Fruit fly (Drosophila melanogaster) whole organism, embryonic: Measurements from ENCODE around the gene CG32713.

Experiments used
- ATbp ChIP-seq: fragments of 200-800 bp; sonication (Bioruptor generic); optimal IDR thresholded peaks from 2 replicates; lab custom pipeline; 2017; ENCODE audit warnings: missing biosample characterization, mild to moderate bottlenecking, missing genetic modification characterization, missing genetic modification reagents
- Antp ChIP-seq: fragments of 200-800 bp; sonication (Bioruptor generic); optimal IDR thresholded peaks from 3 replicates; lab custom pipeline; 2016; ENCODE audit warnings: missing biosample characterization, missing genetic modification characterization
- Atf-2 ChIP-seq: fragments of 200-800 bp; sonication (Bioruptor generic); optimal IDR thresholded peaks from 2 replicates; lab custom pipeline; 2016; ENCODE audit warnings: missing biosample characterization, missing genetic modification characterization
- BtbVII ChIP-seq: fragments of 200-800 bp; sonication (Bioruptor generic); optimal IDR thresholded peaks from 3 replicates; lab custom pipeline; 2017; ENCODE audit warnings: missing biosample characterization, mild to moderate bottlenecking, missing genetic modification characterization
- CG12219 ChIP-seq: fragments of 200-800 bp; sonication (Bioruptor generic); optimal IDR thresholded peaks from 3 replicates; lab custom pipeline; 2018; ENCODE audit warnings: missing biosample characterization, mild to moderate bottlenecking, missing genetic modification characterization
- CG14014 ChIP-seq: fragments of 200-800 bp; sonication (Bioruptor generic); IDR thresholded peaks from 2 replicates; pipeline ENCODE4 v1.3.6; 2022; ENCODE audit warnings: missing biosample characterization, missing genetic modification characterization
- CG14441 ChIP-seq: fragments of 200-800 bp; sonication (Bioruptor generic); IDR thresholded peaks from 2 replicates; pipeline ENCODE4 v1.3.6; 2022; ENCODE audit warnings: missing biosample characterization, missing genetic modification characterization
- CG1529 ChIP-seq: fragments of 200-800 bp; sonication (Bioruptor generic); optimal IDR thresholded peaks from 3 replicates; lab custom pipeline; 2018; ENCODE audit warnings: missing biosample characterization, missing genetic modification characterization
- CG16863 ChIP-seq: fragments of 200-800 bp; sonication (Bioruptor generic); optimal IDR thresholded peaks from 3 replicates; lab custom pipeline; 2016; ENCODE audit warnings: missing biosample characterization, missing genetic modification characterization
- CG17361 ChIP-seq: fragments of 200-800 bp; sonication (Bioruptor generic); IDR thresholded peaks from 3 replicates; pipeline ENCODE4 v1.3.6; 2022; ENCODE audit warnings: missing biosample characterization, missing genetic modification characterization
- CG18476 ChIP-seq: fragments of 200-800 bp; sonication (Bioruptor generic); optimal IDR thresholded peaks from 2 replicates; lab custom pipeline; 2016; ENCODE audit warnings: missing biosample characterization, mild to moderate bottlenecking, missing genetic modification characterization
- CG2116 ChIP-seq: fragments of 200-800 bp; sonication (Bioruptor generic); optimal IDR thresholded peaks from 3 replicates; lab custom pipeline; 2018; ENCODE audit warnings: missing biosample characterization, mild to moderate bottlenecking, missing genetic modification characterization
- CG2129 ChIP-seq: fragments of 200-800 bp; sonication (Bioruptor generic); IDR thresholded peaks from 2 replicates; pipeline ENCODE4 v1.3.6; 2022; ENCODE audit warnings: missing biosample characterization, missing genetic modification characterization; ENCODE audit not compliant: partially characterized antibody
- CG2678 ChIP-seq: fragments of 200-800 bp; sonication (Bioruptor generic); optimal IDR thresholded peaks from 3 replicates; lab custom pipeline; 2019; ENCODE audit warnings: missing biosample characterization, mild to moderate bottlenecking, missing genetic modification characterization, moderate library complexity
- CG33213 ChIP-seq: fragments of 200-800 bp; sonication (Bioruptor generic); optimal IDR thresholded peaks from 3 replicates; lab custom pipeline; 2016; ENCODE audit warnings: missing biosample characterization, missing genetic modification characterization
- CG34376 ChIP-seq: fragments of 200-800 bp; sonication (Bioruptor generic); optimal IDR thresholded peaks from 2 replicates; lab custom pipeline; 2018; ENCODE audit warnings: missing biosample characterization, mild to moderate bottlenecking, missing genetic modification characterization
- CG4282 ChIP-seq: fragments of 200-800 bp; sonication (Bioruptor generic); optimal IDR thresholded peaks from 2 replicates; lab custom pipeline; 2016; ENCODE audit warnings: missing biosample characterization, missing genetic modification characterization
- CG43689 ChIP-seq: fragments of 200-800 bp; sonication (Bioruptor generic); IDR thresholded peaks from 2 replicates; pipeline ENCODE4 v1.3.6; 2022; ENCODE audit warnings: missing biosample characterization, missing genetic modification characterization
- CG4730 ChIP-seq: fragments of 200-800 bp; sonication (Bioruptor generic); IDR thresholded peaks from 2 replicates; pipeline ENCODE4 v1.3.6; 2022; ENCODE audit warnings: missing biosample characterization, missing genetic modification characterization
- CG6683 ChIP-seq: fragments of 200-800 bp; sonication (Bioruptor generic); optimal IDR thresholded peaks from 2 replicates; lab custom pipeline; 2017; ENCODE audit warnings: missing biosample characterization, mild to moderate bottlenecking, missing genetic modification characterization, missing genetic modification reagents
- CG8359 ChIP-seq: fragments of 200-800 bp; sonication (Bioruptor generic); optimal IDR thresholded peaks from 2 replicates; lab custom pipeline; 2017; ENCODE audit warnings: missing biosample characterization, mild to moderate bottlenecking, missing genetic modification characterization, borderline replicate concordance
- CG8924 ChIP-seq: fragments of 200-800 bp; optimal IDR thresholded peaks from 3 replicates; lab custom pipeline; 2019; ENCODE audit warnings: missing biosample characterization, mild to moderate bottlenecking, missing genetic modification characterization, moderate library complexity
- Eip74EF ChIP-seq, 2 experiments: fragments of 200-800 bp in 1 of 2; fragments of >200 bp in 1 of 2; sonication (Bioruptor generic) in 1 of 2; optimal IDR thresholded peaks; 2 replicates each; lab custom pipeline; 2017 to 2019; ENCODE audit warnings: missing biosample characterization in 2 of 2, missing genetic modification characterization in 2 of 2, mild to moderate bottlenecking in 1 of 2, moderate library complexity in 1 of 2
- Elba2 ChIP-seq: fragments of 200-800 bp; sonication (Bioruptor generic); optimal IDR thresholded peaks from 3 replicates; lab custom pipeline; 2016; ENCODE audit warnings: missing biosample characterization, missing genetic modification characterization
- H15 ChIP-seq: fragments of 200-800 bp; sonication (Bioruptor generic); IDR thresholded peaks from 3 replicates; pipeline ENCODE4 v1.3.6; 2022; ENCODE audit warnings: missing biosample characterization, missing genetic modification characterization
- Lim3 ChIP-seq: fragments of 200-800 bp; sonication (Bioruptor generic); IDR thresholded peaks from 2 replicates; pipeline ENCODE4 v1.3.6; 2022; ENCODE audit warnings: missing biosample characterization, missing genetic modification characterization
- Mrtf ChIP-seq: fragments of 200-800 bp; sonication (Bioruptor generic); IDR thresholded peaks from 3 replicates; pipeline ENCODE4 v1.3.6; 2022; ENCODE audit warnings: missing biosample characterization, missing genetic modification characterization
- NK7.1 ChIP-seq: fragments of 200-800 bp; sonication (Bioruptor generic); optimal IDR thresholded peaks from 3 replicates; lab custom pipeline; 2016; ENCODE audit warnings: missing biosample characterization, missing genetic modification characterization
- Oli ChIP-seq: fragments of 200-800 bp; sonication (Bioruptor generic); optimal IDR thresholded peaks from 2 replicates; lab custom pipeline; 2018; ENCODE audit warnings: missing biosample characterization, mild to moderate bottlenecking, missing genetic modification characterization, moderate library complexity
- Side ChIP-seq: fragments of 200-800 bp; sonication (Bioruptor generic); optimal IDR thresholded peaks from 2 replicates; lab custom pipeline; 2016; ENCODE audit warnings: missing biosample characterization, missing genetic modification characterization
- Sox102F ChIP-seq: fragments of 200-800 bp; sonication (Bioruptor generic); optimal IDR thresholded peaks from 2 replicates; lab custom pipeline; 2018; ENCODE audit warnings: missing biosample characterization, mild to moderate bottlenecking, missing genetic modification characterization, moderate library complexity
- bbx ChIP-seq: fragments of 200-800 bp; sonication (Bioruptor generic); IDR thresholded peaks from 2 replicates; pipeline ENCODE4 v1.3.6; 2022; ENCODE audit warnings: missing biosample characterization, missing genetic modification characterization; ENCODE audit not compliant: partially characterized antibody
- br ChIP-seq: fragments of >200 bp; optimal IDR thresholded peaks from 2 replicates; lab custom pipeline; 2017
- btn ChIP-seq: fragments of 200-800 bp; sonication (Bioruptor generic); optimal IDR thresholded peaks from 2 replicates; lab custom pipeline; 2016; ENCODE audit warnings: missing biosample characterization, missing genetic modification characterization
- disco-r ChIP-seq: fragments of 200-800 bp; sonication (Bioruptor generic); optimal IDR thresholded peaks from 2 replicates; lab custom pipeline; 2016; ENCODE audit warnings: missing biosample characterization, missing genetic modification characterization
- dm ChIP-seq: fragments of 200-800 bp; sonication (Bioruptor generic); optimal IDR thresholded peaks from 3 replicates; lab custom pipeline; 2016; ENCODE audit warnings: missing biosample characterization, missing genetic modification characterization
- dpn ChIP-seq, 2 experiments: fragments of 200-800 bp; sonication (Bioruptor generic); optimal IDR thresholded peaks; 3 replicates each; lab custom pipeline; 2016; ENCODE audit warnings: missing biosample characterization in 2 of 2, missing genetic modification characterization in 2 of 2
- eve ChIP-seq, 2 experiments: fragments of >200 bp; optimal IDR thresholded peaks; 2 replicates each; lab custom pipeline; 2017; ENCODE audit warnings: missing biosample characterization in 2 of 2, missing genetic modification characterization in 2 of 2
- fd3F ChIP-seq: fragments of 200-800 bp; sonication (Bioruptor generic); optimal IDR thresholded peaks from 2 replicates; lab custom pipeline; 2018; ENCODE audit warnings: missing biosample characterization, mild to moderate bottlenecking, missing genetic modification characterization, moderate library complexity
- fd64A ChIP-seq: fragments of 200-800 bp; sonication (Bioruptor generic); optimal IDR thresholded peaks from 3 replicates; lab custom pipeline; 2018; ENCODE audit warnings: missing biosample characterization, mild to moderate bottlenecking, missing genetic modification characterization
- ftz-f1 ChIP-seq: fragments of 200-800 bp; sonication (Bioruptor generic); optimal IDR thresholded peaks from 2 replicates; lab custom pipeline; 2016; ENCODE audit warnings: missing biosample characterization, missing genetic modification characterization
- lov ChIP-seq, 2 experiments: fragments of 200-800 bp in 1 of 2; fragments of >200 bp in 1 of 2; sonication (Bioruptor generic) in 1 of 2; IDR thresholded peaks in 1 of 2; optimal IDR thresholded peaks in 1 of 2; 2 replicates in 1 of 2; 3 replicates in 1 of 2; pipeline versions ENCODE4 v1.3.6 to Lab custom; 2017 to 2022; ENCODE audit warnings: missing biosample characterization in 1 of 2, missing genetic modification characterization in 1 of 2
- mirr ChIP-seq: fragments of 200-800 bp; sonication (Bioruptor generic); optimal IDR thresholded peaks from 3 replicates; lab custom pipeline; 2018; ENCODE audit warnings: missing biosample characterization, mild to moderate bottlenecking, missing genetic modification characterization
- oc ChIP-seq: fragments of 200-800 bp; sonication (Bioruptor generic); optimal IDR thresholded peaks from 2 replicates; lab custom pipeline; 2018; ENCODE audit warnings: missing biosample characterization, mild to moderate bottlenecking, missing genetic modification characterization, moderate library complexity
- org-1 ChIP-seq: fragments of 200-800 bp; sonication (Bioruptor generic); optimal IDR thresholded peaks from 2 replicates; lab custom pipeline; 2017; ENCODE audit warnings: missing biosample characterization, missing genetic modification characterization
- ranshi ChIP-seq: fragments of 200-800 bp; sonication (Bioruptor generic); IDR thresholded peaks from 2 replicates; pipeline ENCODE4 v1.3.6; 2022; ENCODE audit warnings: missing biosample characterization, missing genetic modification characterization
- sug ChIP-seq: fragments of 200-800 bp; optimal IDR thresholded peaks from 2 replicates; lab custom pipeline; 2019; ENCODE audit warnings: missing biosample characterization, mild to moderate bottlenecking, missing genetic modification characterization, moderate library complexity
- tll ChIP-seq, 2 experiments: fragments of 200-800 bp in 1 of 2; fragments of >200 bp in 1 of 2; sonication (Bioruptor generic) in 1 of 2; optimal IDR thresholded peaks; 2 replicates each; lab custom pipeline; 2017 to 2019; ENCODE audit warnings: missing biosample characterization in 2 of 2, missing genetic modification characterization in 2 of 2, mild to moderate bottlenecking in 1 of 2, moderate library complexity in 1 of 2
- zen ChIP-seq: fragments of 200-800 bp; sonication (Bioruptor generic); optimal IDR thresholded peaks from 3 replicates; lab custom pipeline; 2018; ENCODE audit warnings: missing biosample characterization, mild to moderate bottlenecking, missing genetic modification characterization, moderate library complexity

Gene CG32713

DNA sequence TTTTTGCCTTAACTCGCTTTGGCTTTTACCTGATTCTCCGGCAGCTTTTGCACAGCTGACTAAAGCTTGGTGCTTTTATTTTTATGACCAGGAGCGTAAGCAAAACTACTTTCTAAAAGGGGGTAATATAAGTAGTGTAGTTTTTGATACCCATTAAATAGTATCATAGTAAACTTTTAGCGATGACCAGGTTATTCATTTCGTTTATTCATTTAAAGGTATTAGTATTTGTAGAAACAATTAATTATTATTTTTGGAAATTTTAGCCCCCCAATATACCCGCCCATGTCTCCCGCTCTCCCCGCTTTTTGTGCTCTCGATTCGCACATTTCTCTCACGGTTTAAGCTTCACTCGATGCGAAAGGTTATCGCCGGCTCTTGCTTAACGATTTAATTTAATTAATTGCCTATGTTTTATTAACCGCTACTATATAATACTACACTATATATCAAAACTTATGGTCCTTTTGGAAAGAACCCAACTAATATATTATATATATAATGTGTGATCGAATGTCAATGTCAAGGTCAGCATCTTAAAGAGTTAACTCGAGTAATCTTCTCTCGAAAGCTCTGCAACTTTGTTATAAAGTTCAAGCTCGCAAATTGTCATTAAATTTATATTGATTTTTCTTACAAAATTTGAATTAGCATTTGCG, 7.1 kb upstream of the CG32713 start, which contains the start of gene Sptr (continued):
- TF ChIP-seq CG16863: peak; percentile 57
- TF ChIP-seq org-1 (GFP tag; lab: Kevin White, UChicago): peak; percentile 82
- peak; percentile 28 for TF ChIP-seq dm (GFP tag; lab: Kevin White, UChicago)
- TF ChIP-seq CG1529 (GFP tag; lab: Kevin White, UChicago): peak; percentile 57
- TF ChIP-seq ftz-f1 (GFP tag; lab: Kevin White, UChicago): peak; percentile 54
- peak; percentile 93 for TF ChIP-seq CG34376 (GFP tag; lab: Kevin White, UChicago)
- TF ChIP-seq CG8359 (GFP tag; lab: Kevin White, UChicago): peak; percentile 27
- peak; percentile 64 for TF ChIP-seq oc (tag; lab: Kevin White, UChicago)
- TF ChIP-seq ranshi (GFP tag; lab: Robert Waterston, UW): peak; percentile 89
- TF ChIP-seq br: no peak
- TF ChIP-seq H15 (GFP tag; lab: Robert Waterston, UW): peak; percentile 90
- TF ChIP-seq ATbp: peak; percentile 80
- peak; percentile 76 for TF ChIP-seq CG12219
- TF ChIP-seq Sox102F (GFP tag; lab: Kevin White, UChicago): peak; percentile 86
- TF ChIP-seq eve (GFP tag; optimal IDR thresholded peaks at IDR 0.05; lab: Kevin White, UChicago): no peak
- TF ChIP-seq bbx (GFP tag; lab: Robert Waterston, UW): no peak
- peak; percentile 86 for TF ChIP-seq Oli (tag; lab: Kevin White, UChicago)
- TF ChIP-seq Eip74EF (GFP tag; optimal IDR thresholded peaks at IDR 0.05; lab: Kevin White, UChicago): peak in 1 of 2 experiments; percentile 82
- TF ChIP-seq tll (GFP tag; optimal IDR thresholded peaks at IDR 0.05; lab: Kevin White, UChicago): no peak
- peak; percentile 62 for TF ChIP-seq CG33213 (GFP tag; lab: Kevin White, UChicago)
- TF ChIP-seq Antp (GFP tag; lab: Kevin White, UChicago): peak; percentile 64
- TF ChIP-seq disco-r: peak; percentile 36
- TF ChIP-seq CG14014 (GFP tag; lab: Robert Waterston, UW): peak; percentile 92
- peak; percentile 44; the same call in 1 of the 2 replicates for TF ChIP-seq CG43689 (GFP tag; lab: Robert Waterston, UW)
- TF ChIP-seq Lim3 (GFP tag; lab: Robert Waterston, UW): peak; percentile 42; the same call in 1 of the 2 replicates
- peak; percentile 63 for TF ChIP-seq mirr
- peak; percentile 37 for TF ChIP-seq Atf-2 (GFP tag; lab: Kevin White, UChicago)
- TF ChIP-seq Elba2: no peak
- peak; percentile 87 for TF ChIP-seq sug (tag; lab: Kevin White, UChicago)
- TF ChIP-seq NK7.1 (GFP tag; lab: Kevin White, UChicago): peak; percentile 49
- TF ChIP-seq CG2678 (tag; lab: Kevin White, UChicago): peak; percentile 94
- peak; percentile 81 for TF ChIP-seq CG18476
- TF ChIP-seq CG17361 (GFP tag; lab: Robert Waterston, UW): peak; percentile 77
- TF ChIP-seq fd64A: no peak
- peak; percentile 79 for TF ChIP-seq CG6683 (GFP tag; lab: Kevin White, UChicago)
- peak; percentile 85 to 86 for TF ChIP-seq dpn (GFP tag; optimal IDR thresholded peaks at IDR 0.05; lab: Kevin White, UChicago)
- TF ChIP-seq lov (optimal IDR thresholded peaks at IDR 0.05; lab: Kevin White, UChicago): no peak
- TF ChIP-seq lov (GFP tag; IDR thresholded peaks at IDR 0.05; lab: Robert Waterston, UW): 0 out of 3 replicates have a peak, but pooled peaks have one; percentile 26
- peak; percentile 85 for TF ChIP-seq CG4730 (GFP tag; lab: Robert Waterston, UW)
- TF ChIP-seq btn: no peak
- TF ChIP-seq zen (tag; lab: Kevin White, UChicago): peak; percentile 31
- peak; percentile 89 for TF ChIP-seq Mrtf (GFP tag; lab: Robert Waterston, UW)
- peak; percentile 71 for TF ChIP-seq Side (GFP tag; lab: Kevin White, UChicago)
- TF ChIP-seq fd3F (GFP tag; lab: Kevin White, UChicago): peak; percentile 86
- peak; percentile 47 for TF ChIP-seq CG2116
- TF ChIP-seq BtbVII: peak; percentile 93
- peak; percentile 87 for TF ChIP-seq CG14441 (GFP tag; lab: Robert Waterston, UW)
- TF ChIP-seq CG8924 (tag; lab: Kevin White, UChicago): peak; percentile 90
- TF ChIP-seq CG4282 (GFP tag; lab: Kevin White, UChicago): peak; percentile 7
- TF ChIP-seq CG2129 (GFP tag; lab: Robert Waterston, UW): no peak
